Worm (Caenorhabditis elegans): Measurements from ENCODE around the gene C10G8.8.
A peak's percentile ranks its signal among the peaks of the same experiment; 100 is the strongest.

C10G8.8 gene

ce11 chrV:5275426-5276007 is 52.7 kb downstream of the C10G8.8 start:
- TF ChIP-seq F33H1.4 (GFP tag; IDR thresholded peaks at IDR 0.05) (peak; percentile 26), die-1 (tag; optimal IDR thresholded peaks at IDR 0.05) (peak; percentile 38), mel-28 (tag; optimal IDR thresholded peaks at IDR 0.05; ENCODE audit: borderline replicate concordance) (no peak), F57A8.1 (GFP tag; optimal IDR thresholded peaks at IDR 0.05) (no peak), ztf-22 (GFP tag; optimal IDR thresholded peaks at IDR 0.05) (no peak), madf-10 (tag; optimal IDR thresholded peaks at IDR 0.05) (no peak), nhr-179 (tag; optimal IDR thresholded peaks at IDR 0.05) (no peak), mcd-1 (GFP tag; IDR thresholded peaks at IDR 0.05) (no peak), atf-7 (tag; optimal IDR thresholded peaks at IDR 0.05) (no peak), B0035.1 (tag; optimal IDR thresholded peaks at IDR 0.05) (no peak), ztf-26 (tag; optimal IDR thresholded peaks at IDR 0.05) (no peak), fkh-3 (tag; optimal IDR thresholded peaks at IDR 0.05) (peak; percentile 46), tbx-9 (tag; optimal IDR thresholded peaks at IDR 0.05; ENCODE audit: borderline replicate concordance) (no peak), repo-1 (tag; optimal IDR thresholded peaks at IDR 0.05) (peak; percentile 82), ama-1 (optimal IDR thresholded peaks at IDR 0.05) (no peak), ama-1 (GFP tag; optimal IDR thresholded peaks at IDR 0.05) (peak in 1 of 2 experiments; percentile 55), dox-1 (GFP tag; IDR thresholded peaks at IDR 0.05) (no peak), hrde-1 (tag; optimal IDR thresholded peaks at IDR 0.05; ENCODE audit: borderline replicate concordance) (peak; percentile 42), hmg-1.2 (GFP tag; IDR thresholded peaks at IDR 0.05) (no peak), ceh-40 (GFP tag; IDR thresholded peaks at IDR 0.05) (no peak), egrh-3 (GFP tag; IDR thresholded peaks at IDR 0.05) (no peak), ztf-25 (GFP tag; IDR thresholded peaks at IDR 0.05) (no peak), lin-54 (GFP tag; optimal IDR thresholded peaks at IDR 0.05) (peak; percentile 33), hsf-1 (GFP tag; IDR thresholded peaks at IDR 0.05) (no peak), F49E8.2 (tag; optimal IDR thresholded peaks at IDR 0.05; ENCODE audit: insufficient read depth) (peak; percentile 52), sea-2 (GFP tag; IDR thresholded peaks at IDR 0.05) (no peak), him-1 (tag; optimal IDR thresholded peaks at IDR 0.05) (no peak), sdz-38 (tag; optimal IDR thresholded peaks at IDR 0.05) (no peak), ceh-100 (GFP tag; IDR thresholded peaks at IDR 0.05) (no peak), F10E7.11 (tag; optimal IDR thresholded peaks at IDR 0.05) (no peak), rcor-1 (GFP tag; IDR thresholded peaks at IDR 0.05) (no peak), nfya-1 (tag; optimal IDR thresholded peaks at IDR 0.05; ENCODE audit: borderline replicate concordance, insufficient read depth) (no peak), hmg-20 (GFP tag; IDR thresholded peaks at IDR 0.05) (no peak), ceh-79 (tag; optimal IDR thresholded peaks at IDR 0.05) (peak; percentile 48), ztf-18 (tag; optimal IDR thresholded peaks at IDR 0.05) (no peak), ccch-3 (GFP tag; optimal IDR thresholded peaks at IDR 0.05) (no peak), F39B2.1 (GFP tag; IDR thresholded peaks at IDR 0.05) (no peak), ZK185.1 (tag; optimal IDR thresholded peaks at IDR 0.05; ENCODE audit: poor library complexity, severe bottlenecking) (no peak), snpc-1.1 (tag; optimal IDR thresholded peaks at IDR 0.05; ENCODE audit: insufficient read depth) (no peak), Y56A3A.18 (GFP tag; IDR thresholded peaks at IDR 0.05) (0 out of 2 replicates have a peak, but pooled peaks have one; percentile 12), ztf-28 (GFP tag; IDR thresholded peaks at IDR 0.05) (no peak), aptf-2 (GFP tag; conservative IDR thresholded peaks at IDR 0.05) (no peak), mxl-1 (tag; optimal IDR thresholded peaks at IDR 0.05) (no peak), aptf-3 (GFP tag; IDR thresholded peaks at IDR 0.05) (no peak), bed-2 (GFP tag; IDR thresholded peaks at IDR 0.05) (no peak), snpc-3.4 (tag; optimal IDR thresholded peaks at IDR 0.05) (no peak), lin-26 (GFP tag; IDR thresholded peaks at IDR 0.05) (no peak), nfya-2 (GFP tag; IDR thresholded peaks at IDR 0.05) (no peak), C06A6.2 (GFP tag; conservative IDR thresholded peaks at IDR 0.05) (no peak)

All from whole organism, young adult.